Fruit fly (Drosophila melanogaster): ENCODE results near the gene CG3793.

Gene CG3793

DNA sequence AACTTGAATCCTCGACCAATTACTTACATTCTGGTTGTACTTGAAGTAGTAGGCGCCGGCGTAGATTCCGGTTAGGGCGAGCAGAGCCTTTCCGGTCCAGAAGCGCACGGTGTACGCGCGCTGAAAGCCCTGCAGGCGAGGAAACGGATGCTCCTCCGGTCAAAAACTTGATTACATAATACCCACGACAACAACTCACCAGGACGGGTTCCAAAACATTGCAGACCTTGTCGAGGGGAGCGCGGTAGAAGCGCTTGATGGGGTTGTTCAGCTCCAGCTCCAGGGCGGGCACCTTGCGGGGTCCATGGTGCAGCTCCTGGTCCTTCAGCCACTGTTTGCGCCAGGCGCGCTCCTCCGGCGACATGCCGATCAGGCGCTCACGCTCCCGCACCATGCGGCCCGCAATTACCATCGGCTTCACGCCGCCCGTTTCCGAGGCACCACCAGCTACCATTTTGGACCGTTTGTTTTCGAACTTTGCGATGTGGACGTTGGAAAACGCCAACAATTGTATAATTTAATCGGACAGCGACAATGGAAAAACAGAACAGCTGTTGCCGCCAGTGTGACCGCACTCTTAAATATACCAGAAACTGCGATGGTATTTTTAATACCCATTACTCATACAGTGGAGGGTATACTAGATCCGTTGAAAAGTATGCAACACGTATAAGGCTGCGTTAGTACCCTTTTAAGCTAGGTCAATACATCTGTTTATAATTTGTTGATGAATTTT is 13.3 kb upstream of the CG3793 start, which contains the start of gene ND-B17 (continued):
- no peak for TF ChIP-seq CG12769 (tag; optimal IDR thresholded peaks at IDR 0.05)
- TF ChIP-seq CG7357 (GFP tag; IDR thresholded peaks at IDR 0.05) = no peak
- peak; percentile 29 for TF ChIP-seq CG9609 (GFP tag; optimal IDR thresholded peaks at IDR 0.05)
- peak; percentile 18 for TF ChIP-seq Dp (GFP tag; optimal IDR thresholded peaks at IDR 0.05)
- TF ChIP-seq Elba2 (GFP tag; optimal IDR thresholded peaks at IDR 0.05) = peak; percentile 15
- peak in 1 of 3 experiments; percentile 20 for TF ChIP-seq lola (GFP tag; optimal IDR thresholded peaks at IDR 0.05)
- TF ChIP-seq pho (GFP tag; optimal IDR thresholded peaks at IDR 0.05) = peak; percentile 44
- peak; percentile 12 for TF ChIP-seq Sry-δ (GFP tag; optimal IDR thresholded peaks at IDR 0.05)
- 0 out of 2 replicates have a peak, but pooled peaks have one; percentile 31 for TF ChIP-seq CG32767 (GFP tag; IDR thresholded peaks at IDR 0.05)
- no peak for TF ChIP-seq sqz (GFP tag; optimal IDR thresholded peaks at IDR 0.05)
- TF ChIP-seq fd102C (GFP tag; optimal IDR thresholded peaks at IDR 0.05) = no peak
- TF ChIP-seq E2f1 (GFP tag; IDR thresholded peaks at IDR 0.05) = peak; percentile 34
- 0 out of 2 replicates have a peak, but pooled peaks have one; percentile 21 for TF ChIP-seq unc-4 (GFP tag; IDR thresholded peaks at IDR 0.05; ENCODE audit: partially characterized antibody)
- TF ChIP-seq CG6791 (GFP tag; IDR thresholded peaks at IDR 0.05; ENCODE audit: partially characterized antibody) = peak; percentile 40; the same call in 2 of the 3 replicates
- peak; percentile 26 to 69 for TF ChIP-seq dpn (GFP tag; optimal IDR thresholded peaks at IDR 0.05)
- TF ChIP-seq usp (GFP tag; optimal IDR thresholded peaks at IDR 0.05) = no peak
- no peak for TF ChIP-seq h (optimal IDR thresholded peaks at IDR 0.05)
- peak; percentile 50 for TF ChIP-seq dm (GFP tag; optimal IDR thresholded peaks at IDR 0.05)
- TF ChIP-seq wdn (GFP tag; IDR thresholded peaks at IDR 0.05) = 0 out of 2 replicates have a peak, but pooled peaks have one; percentile 11
- TF ChIP-seq Bteb2 (GFP tag; optimal IDR thresholded peaks at IDR 0.05) = peak; percentile 0
- peak; percentile 24 for TF ChIP-seq BEAF-32 (GFP tag; optimal IDR thresholded peaks at IDR 0.05)
- no peak for TF ChIP-seq bowl (GFP tag; IDR thresholded peaks at IDR 0.05)
- TF ChIP-seq Rfx (GFP tag; IDR thresholded peaks at IDR 0.05) = peak; percentile 81
- peak; percentile 27 for TF ChIP-seq Six4 (GFP tag; optimal IDR thresholded peaks at IDR 0.05)
- peak; percentile 72 for TF ChIP-seq CG9932 (GFP tag; IDR thresholded peaks at IDR 0.05)
- TF ChIP-seq CG10959 (GFP tag; IDR thresholded peaks at IDR 0.05) = 0 out of 2 replicates have a peak, but pooled peaks have one; percentile 27
- TF ChIP-seq Xbp1 (GFP tag; optimal IDR thresholded peaks at IDR 0.05) = peak; percentile 75
- 0 out of 2 replicates have a peak, but pooled peaks have one; percentile 19 for TF ChIP-seq Rx (GFP tag; IDR thresholded peaks at IDR 0.05)
- TF ChIP-seq salm (tag; optimal IDR thresholded peaks at IDR 0.05) = no peak

DNA sequence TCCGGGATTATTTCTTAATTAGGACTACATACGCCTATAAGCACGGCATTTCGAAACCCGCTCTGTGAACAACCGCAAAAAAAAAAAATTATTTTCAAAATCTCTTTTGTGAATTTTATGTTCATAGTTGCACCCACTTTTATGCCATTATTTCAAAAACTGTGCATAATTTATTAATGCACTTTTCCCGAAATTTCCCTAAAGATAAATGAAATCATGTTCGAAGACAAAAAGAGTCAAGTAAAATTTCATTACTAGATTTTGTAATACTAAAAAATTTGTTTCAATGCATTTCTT is 12.8 kb upstream of the CG3793 start:
- TF ChIP-seq D19B (GFP tag; optimal IDR thresholded peaks at IDR 0.05) (peak; percentile 71), CG18619 (GFP tag; optimal IDR thresholded peaks at IDR 0.05) (peak; percentile 14), CG7357 (GFP tag; IDR thresholded peaks at IDR 0.05) (0 out of 3 replicates have a peak, but pooled peaks have one; percentile 26), CG12744 (GFP tag; optimal IDR thresholded peaks at IDR 0.05) (no peak), CG14860 (GFP tag; IDR thresholded peaks at IDR 0.05; ENCODE audit: partially characterized antibody) (no peak), CG14050 (GFP tag; IDR thresholded peaks at IDR 0.05) (0 out of 3 replicates have a peak, but pooled peaks have one; percentile 8), Gsc (GFP tag; IDR thresholded peaks at IDR 0.05) (no peak), danr (GFP tag; IDR thresholded peaks at IDR 0.05) (0 out of 2 replicates have a peak, but pooled peaks have one; percentile 10), CG2199 (GFP tag; IDR thresholded peaks at IDR 0.05) (0 out of 3 replicates have a peak, but pooled peaks have one; percentile 3), CG7556 (GFP tag; optimal IDR thresholded peaks at IDR 0.05) (no peak), Eip74EF (GFP tag; optimal IDR thresholded peaks at IDR 0.05) (no peak), tgo (GFP tag; IDR thresholded peaks at IDR 0.05) (peak; percentile 44; the same call in 1 of the 3 replicates), Ptx1 (GFP tag; IDR thresholded peaks at IDR 0.05) (0 out of 2 replicates have a peak, but pooled peaks have one; percentile 1), CG2889 (GFP tag; IDR thresholded peaks at IDR 0.05) (0 out of 3 replicates have a peak, but pooled peaks have one; percentile 28), sens (GFP tag) (peak; percentile 39), wor (GFP tag; IDR thresholded peaks at IDR 0.05) (no peak), gfzf (GFP tag; optimal IDR thresholded peaks at IDR 0.05) (peak; percentile 49), CG31224 (GFP tag; IDR thresholded peaks at IDR 0.05) (0 out of 2 replicates have a peak, but pooled peaks have one; percentile 15), lov (optimal IDR thresholded peaks at IDR 0.05) (no peak), lov (GFP tag; IDR thresholded peaks at IDR 0.05) (0 out of 3 replicates have a peak, but pooled peaks have one; percentile 9), Med (GFP tag) (peak; percentile 60)

Data from whole organism, embryonic.